Worm (Caenorhabditis elegans): ENCODE measurements around the gene ZK105.14.

ZK105.14 gene

DNA sequence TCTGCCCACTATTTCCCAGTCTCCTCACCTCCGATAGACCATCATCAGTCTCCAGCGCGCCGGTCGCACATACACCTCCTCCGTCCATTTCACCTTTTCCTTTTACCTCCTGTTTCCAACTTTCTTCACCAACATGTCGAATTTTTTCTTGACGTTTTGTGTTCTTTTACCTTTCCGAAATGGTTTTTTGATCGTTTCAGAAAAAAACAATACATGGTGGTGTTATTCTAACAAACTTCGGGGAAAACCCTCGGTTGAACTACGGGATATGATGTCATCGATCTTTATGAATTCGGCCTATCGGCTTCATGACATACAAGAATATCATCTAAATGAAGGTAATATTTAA is 6.8 kb upstream of the ZK105.14 start, which contains the start of gene Y97E10C.1:
Gene Y97E10C.1, plus strand, starts transcription at position 201 of the 349 bp plus-strand sequence.
- TF ChIP-seq elt-1 (tag; optimal IDR thresholded peaks at IDR 0.05) (no peak), F13H6.1 (tag; optimal IDR thresholded peaks at IDR 0.05) (no peak), fos-1 (tag; optimal IDR thresholded peaks at IDR 0.05) (no peak), ztf-4 (tag; optimal IDR thresholded peaks at IDR 0.05) (no peak), lsy-2 (tag; optimal IDR thresholded peaks at IDR 0.05) (no peak), elt-3 (tag; optimal IDR thresholded peaks at IDR 0.05) (no peak), sma-3 (GFP tag; optimal IDR thresholded peaks at IDR 0.05) (no peak), nhr-11 (tag; optimal IDR thresholded peaks at IDR 0.05) (no peak), mdl-1 (tag; optimal IDR thresholded peaks at IDR 0.05) (no peak), zag-1 (tag; optimal IDR thresholded peaks at IDR 0.05) (no peak), ceh-82 (tag; optimal IDR thresholded peaks at IDR 0.05) (no peak), nhr-77 (tag; optimal IDR thresholded peaks at IDR 0.05) (no peak), aly-2 (tag; optimal IDR thresholded peaks at IDR 0.05) (no peak), Y55F3AM.14 (GFP tag; optimal IDR thresholded peaks at IDR 0.05) (no peak)

DNA sequence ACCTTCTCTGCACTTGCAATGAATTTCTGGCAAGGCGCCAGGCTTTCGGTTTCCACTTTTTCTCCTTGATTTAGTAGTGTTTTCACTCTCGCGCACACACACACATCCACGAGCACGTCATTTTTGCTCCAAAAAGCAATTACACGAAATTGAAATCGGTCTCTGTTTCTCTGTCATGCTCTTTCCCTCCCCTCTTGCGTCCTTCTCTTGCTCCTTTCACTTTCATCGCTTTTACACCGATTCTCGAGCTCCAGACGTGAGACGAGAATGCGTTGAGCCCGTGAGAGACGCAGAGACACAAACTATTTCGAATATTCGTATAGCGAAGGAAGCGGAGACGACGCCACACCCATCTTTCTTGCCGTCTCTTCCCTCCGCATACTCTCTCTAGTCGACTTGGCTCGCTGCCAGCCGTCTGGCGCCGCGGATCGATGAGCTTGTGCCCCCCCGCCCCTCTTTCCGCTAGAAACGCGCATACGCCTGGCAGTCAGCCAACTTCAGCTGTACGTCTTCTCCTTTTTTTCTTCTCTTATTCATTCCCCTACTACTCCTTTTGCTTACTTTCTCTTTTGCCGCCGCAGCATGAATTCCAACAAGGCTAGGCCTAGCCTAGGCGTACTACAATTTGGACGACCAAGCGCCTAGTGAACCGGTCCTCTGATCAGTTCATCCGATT is 6.3 kb upstream of the ZK105.14 start:
- TF ChIP-seq mab-5 (tag; optimal IDR thresholded peaks at IDR 0.05): peak; percentile 77
- no peak for TF ChIP-seq snpc-4 (tag; optimal IDR thresholded peaks at IDR 0.05)
- TF ChIP-seq R02D3.7 (tag; optimal IDR thresholded peaks at IDR 0.05): no peak
- TF ChIP-seq F13H6.1 (tag; optimal IDR thresholded peaks at IDR 0.05): peak; percentile 94
- no peak for TF ChIP-seq peb-1 (tag; optimal IDR thresholded peaks at IDR 0.05)
- no peak for TF ChIP-seq nhr-6 (tag; optimal IDR thresholded peaks at IDR 0.05)
- no peak for TF ChIP-seq nhr-237 (tag; optimal IDR thresholded peaks at IDR 0.05)
- TF ChIP-seq egl-27 (tag; optimal IDR thresholded peaks at IDR 0.05): peak; percentile 42
- TF ChIP-seq fos-1 (tag; optimal IDR thresholded peaks at IDR 0.05): no peak
- TF ChIP-seq nhr-12 (tag; optimal IDR thresholded peaks at IDR 0.05): no peak
- no peak for TF ChIP-seq skn-1 (tag; optimal IDR thresholded peaks at IDR 0.05)
- TF ChIP-seq blmp-1 (tag; optimal IDR thresholded peaks at IDR 0.05; ENCODE audit: insufficient read depth): peak; percentile 85
- peak; percentile 41 for TF ChIP-seq lin-11 (tag; optimal IDR thresholded peaks at IDR 0.05)
- no peak for TF ChIP-seq unc-62 (GFP tag; optimal IDR thresholded peaks at IDR 0.05)
- TF ChIP-seq lsy-2 (tag; optimal IDR thresholded peaks at IDR 0.05): peak; percentile 51 to 75
- no peak for TF ChIP-seq nhr-11 (tag; optimal IDR thresholded peaks at IDR 0.05)
- TF ChIP-seq mdl-1 (tag; optimal IDR thresholded peaks at IDR 0.05): peak; percentile 68
- TF ChIP-seq unc-55 (GFP tag; optimal IDR thresholded peaks at IDR 0.05): peak; percentile 88
- TF ChIP-seq unc-39 (tag; optimal IDR thresholded peaks at IDR 0.05): no peak
- peak; percentile 44 for TF ChIP-seq nhr-21 (tag; optimal IDR thresholded peaks at IDR 0.05)
- no peak for TF ChIP-seq nhr-23 (tag; optimal IDR thresholded peaks at IDR 0.05)
- TF ChIP-seq aly-2 (tag; optimal IDR thresholded peaks at IDR 0.05): no peak
- no peak for TF ChIP-seq sma-3 (GFP tag; optimal IDR thresholded peaks at IDR 0.05)
- TF ChIP-seq Y55F3AM.14 (GFP tag; optimal IDR thresholded peaks at IDR 0.05): peak; percentile 88
- peak; percentile 91 for TF ChIP-seq nhr-129 (tag; optimal IDR thresholded peaks at IDR 0.05)
- no peak for TF ChIP-seq elt-1 (tag; optimal IDR thresholded peaks at IDR 0.05)
- peak; percentile 94 for TF ChIP-seq C34F6.9 (tag; optimal IDR thresholded peaks at IDR 0.05)
- no peak for TF ChIP-seq nhr-10 (tag; optimal IDR thresholded peaks at IDR 0.05)
- peak; percentile 71 for TF ChIP-seq lin-13 (GFP tag; optimal IDR thresholded peaks at IDR 0.05)
- peak; percentile 8 for TF ChIP-seq ZK546.5 (tag; optimal IDR thresholded peaks at IDR 0.05)
- no peak for TF ChIP-seq mbf-1 (tag; optimal IDR thresholded peaks at IDR 0.05)
- peak; percentile 78 for TF ChIP-seq crh-2 (tag; optimal IDR thresholded peaks at IDR 0.05)
- no peak for TF ChIP-seq ztf-1 (GFP tag; conservative IDR thresholded peaks at IDR 0.05)
- TF ChIP-seq elt-3 (tag; optimal IDR thresholded peaks at IDR 0.05): no peak
- TF ChIP-seq sem-4 (tag; optimal IDR thresholded peaks at IDR 0.05): peak; percentile 50
- no peak for TF ChIP-seq alr-1 (tag; optimal IDR thresholded peaks at IDR 0.05)
- no peak for TF ChIP-seq dmd-4 (tag; optimal IDR thresholded peaks at IDR 0.05)
- peak; percentile 52 for TF ChIP-seq nhr-25 (tag; optimal IDR thresholded peaks at IDR 0.05)
- TF ChIP-seq zag-1 (tag; optimal IDR thresholded peaks at IDR 0.05): peak; percentile 93
- TF ChIP-seq gmeb-1 (tag; optimal IDR thresholded peaks at IDR 0.05): no peak
- TF ChIP-seq ztf-11 (tag; optimal IDR thresholded peaks at IDR 0.05): no peak
- TF ChIP-seq ama-1 (optimal IDR thresholded peaks at IDR 0.05): no peak
- TF ChIP-seq ztf-4 (tag; optimal IDR thresholded peaks at IDR 0.05): peak; percentile 67
- TF ChIP-seq ceh-16 (tag; optimal IDR thresholded peaks at IDR 0.05): no peak
- no peak for TF ChIP-seq lin-39 (tag; optimal IDR thresholded peaks at IDR 0.05)
- peak; percentile 89 for TF ChIP-seq sma-9 (GFP tag; optimal IDR thresholded peaks at IDR 0.05)
- no peak for TF ChIP-seq sma-9 (tag; optimal IDR thresholded peaks at IDR 0.05)
- no peak for TF ChIP-seq nhr-77 (tag; optimal IDR thresholded peaks at IDR 0.05)
- no peak for TF ChIP-seq ceh-82 (tag; optimal IDR thresholded peaks at IDR 0.05)

Measured in whole organism, L2 larva.